Worm (Caenorhabditis elegans) whole organism, early embryonic: ENCODE results near the gene C25F9.12.

Experiments used
- B0310.2 ChIP-seq: sonication (generic microtip); optimal IDR thresholded peaks from 2 replicates; lab custom pipeline; 2016; ENCODE audit warnings: mild to moderate bottlenecking, missing genetic modification characterization, missing compliant biosample characterization
- F13C5.2 ChIP-seq: sonication (generic microtip); optimal IDR thresholded peaks from 2 replicates; lab custom pipeline; 2017; ENCODE audit warnings: mild to moderate bottlenecking, missing genetic modification characterization, inconsistent platforms, missing compliant biosample characterization
- aly-1 ChIP-seq: sonication (generic microtip); optimal IDR thresholded peaks from 2 replicates; lab custom pipeline; 2016; ENCODE audit warnings: missing genetic modification characterization, missing compliant biosample characterization
- ama-1 ChIP-seq: fragments of 150-350 bp; optimal IDR thresholded peaks from 2 replicates; lab custom pipeline; 2014
- ceh-13 ChIP-seq: fragments of 200-800 bp; sonication (Bioruptor generic); optimal IDR thresholded peaks from 2 replicates; lab custom pipeline; 2018; ENCODE audit warnings: mild to moderate bottlenecking, missing genetic modification characterization, missing compliant biosample characterization
- ceh-36 ChIP-seq: sonication (generic microtip); optimal IDR thresholded peaks from 2 replicates; lab custom pipeline; 2016; ENCODE audit warnings: missing genetic modification characterization, inconsistent platforms, missing compliant biosample characterization
- ets-7 ChIP-seq: sonication (generic microtip); optimal IDR thresholded peaks from 2 replicates; lab custom pipeline; 2016; ENCODE audit warnings: missing genotype, missing genetic modification characterization, missing compliant biosample characterization
- flt-1 ChIP-seq: fragments of 200-800 bp; sonication (Bioruptor generic); IDR thresholded peaks from 2 replicates; pipeline ENCODE4 v1.3.6; 2022; ENCODE audit warnings: missing genetic modification characterization, missing compliant biosample characterization
- hmbx-1 ChIP-seq: sonication (generic microtip); optimal IDR thresholded peaks from 2 replicates; lab custom pipeline; 2016; ENCODE audit warnings: mild to moderate bottlenecking, missing genetic modification characterization, missing compliant biosample characterization
- hmg-4 ChIP-seq: fragments of 200-800 bp; sonication (Bioruptor generic); optimal IDR thresholded peaks from 2 replicates; lab custom pipeline; 2018; ENCODE audit warnings: mild to moderate bottlenecking, missing genetic modification characterization, missing compliant biosample characterization
- hnd-1 ChIP-seq: sonication (generic microtip); optimal IDR thresholded peaks from 2 replicates; lab custom pipeline; 2016; ENCODE audit warnings: missing genetic modification characterization, missing compliant biosample characterization
- pes-1 ChIP-seq: fragments of 200-800 bp; sonication (Bioruptor generic); IDR thresholded peaks from 2 replicates; pipeline ENCODE4 v1.3.6; 2022; ENCODE audit warnings: missing genetic modification reagents, missing genetic modification characterization, missing compliant biosample characterization
- scrt-1 ChIP-seq: fragments of 200-800 bp; sonication (Bioruptor generic); IDR thresholded peaks from 2 replicates; pipeline ENCODE4 v1.3.6; 2022; ENCODE audit warnings: missing genetic modification characterization, missing compliant biosample characterization
- sea-1 ChIP-seq: fragments of 200-800 bp; sonication (Bioruptor generic); conservative IDR thresholded peaks from 2 replicates; pipeline ENCODE4 v1.3.6; 2022; ENCODE audit warnings: missing genetic modification characterization, missing compliant biosample characterization
- tbx-11 ChIP-seq: fragments of 200-800 bp; sonication (Bioruptor generic); IDR thresholded peaks from 2 replicates; pipeline ENCODE4 v1.3.6; 2022; ENCODE audit warnings: missing genetic modification characterization, missing compliant biosample characterization
- tbx-37 ChIP-seq: fragments of 200-800 bp; sonication (Bioruptor generic); conservative IDR thresholded peaks from 2 replicates; pipeline ENCODE4 v1.3.6; 2022; ENCODE audit warnings: missing genetic modification reagents, missing genetic modification characterization, missing compliant biosample characterization
- tra-4 ChIP-seq: sonication (generic microtip); optimal IDR thresholded peaks from 2 replicates; lab custom pipeline; 2017; ENCODE audit warnings: missing genetic modification characterization, missing compliant biosample characterization

Gene C25F9.12

ce11 chrV:19398396-19398795 is 4.4 kb downstream of the C25F9.12 start:
- TF ChIP-seq tbx-37 (GFP tag; lab: Robert Waterston, UW) (no peak), hmg-4 (GFP tag; lab: Kevin White, UChicago) (no peak), tbx-11 (no peak), ceh-36 (no peak)

- no peak for TF ChIP-seq flt-1 (GFP tag; lab: Robert Waterston, UW)
- TF ChIP-seq hnd-1 (tag; lab: Kevin White, UChicago), result no peak
- no peak for TF ChIP-seq ets-7
- TF ChIP-seq hmg-4 (GFP tag; lab: Kevin White, UChicago), result no peak
- no peak for TF ChIP-seq sea-1 (GFP tag; lab: Robert Waterston, UW)
- TF ChIP-seq scrt-1, result no peak
- no peak for TF ChIP-seq ceh-13 (GFP tag; lab: Kevin White, UChicago)
- TF ChIP-seq tbx-11, result no peak
- TF ChIP-seq aly-1 (tag; lab: Kevin White, UChicago), result no peak
- no peak for TF ChIP-seq tbx-37 (GFP tag; lab: Robert Waterston, UW)
Measured at ce11 chrV:19396576-19397313, 6.0 kb downstream of the C25F9.12 start.

- no peak for TF ChIP-seq scrt-1
- TF ChIP-seq ceh-13 (GFP tag; lab: Kevin White, UChicago), result no peak
- TF ChIP-seq tbx-11, result no peak
- TF ChIP-seq hmg-4 (GFP tag; lab: Kevin White, UChicago), result no peak
- no peak for TF ChIP-seq flt-1 (GFP tag; lab: Robert Waterston, UW)
- no peak for TF ChIP-seq ets-7
- no peak for TF ChIP-seq F13C5.2 (tag; lab: Kevin White, UChicago)
- TF ChIP-seq ama-1 (lab: Kevin White, UChicago), result no peak
- TF ChIP-seq hnd-1 (tag; lab: Kevin White, UChicago), result no peak
- TF ChIP-seq hmbx-1, result no peak
- TF ChIP-seq tbx-37 (GFP tag; lab: Robert Waterston, UW), result no peak
- TF ChIP-seq ceh-36, result no peak
- no peak for TF ChIP-seq pes-1 (GFP tag; lab: Robert Waterston, UW)
Measured at ce11 chrV:19394750-19395149, 8.0 kb downstream of the C25F9.12 start, which contains the start of gene C25F9.8. TSS of gene C25F9.8 (plus strand) at chrV:19395050.

ce11 chrV:19391242-19391641 is 11.5 kb downstream of the C25F9.12 start:
- TF ChIP-seq ceh-36 (no peak), hnd-1 (tag; lab: Kevin White, UChicago) (no peak), F13C5.2 (tag; lab: Kevin White, UChicago) (no peak), pes-1 (GFP tag; lab: Robert Waterston, UW) (no peak), ets-7 (no peak), sea-1 (GFP tag; lab: Robert Waterston, UW) (no peak), tbx-37 (GFP tag; lab: Robert Waterston, UW) (no peak), aly-1 (tag; lab: Kevin White, UChicago) (no peak), hmbx-1 (no peak), tra-4 (no peak), flt-1 (GFP tag; lab: Robert Waterston, UW) (no peak), B0310.2 (tag; lab: Kevin White, UChicago) (no peak)

- no peak for TF ChIP-seq hmbx-1
- TF ChIP-seq ceh-36, result no peak
- no peak for TF ChIP-seq flt-1 (GFP tag; lab: Robert Waterston, UW)
- no peak for TF ChIP-seq hmg-4 (GFP tag; lab: Kevin White, UChicago)
- TF ChIP-seq scrt-1, result no peak
- no peak for TF ChIP-seq tbx-37 (GFP tag; lab: Robert Waterston, UW)
- TF ChIP-seq hnd-1 (tag; lab: Kevin White, UChicago), result no peak
Measured at ce11 chrV:19390029-19390428, 12.7 kb downstream of the C25F9.12 start, which contains the start of gene slcr-46.2. TSS of gene slcr-46.2 (minus strand) at chrV:19390129.

ce11 chrV:19380968-19381367 is 21.8 kb downstream of the C25F9.12 start, which contains the start of gene srw-84:
TSS of gene srw-84 (plus strand) at chrV:19381268.
- TF ChIP-seq ama-1 (lab: Kevin White, UChicago) (no peak), B0310.2 (tag; lab: Kevin White, UChicago) (no peak), pes-1 (GFP tag; lab: Robert Waterston, UW) (no peak), aly-1 (tag; lab: Kevin White, UChicago) (no peak), tbx-37 (GFP tag; lab: Robert Waterston, UW) (no peak), scrt-1 (no peak), flt-1 (GFP tag; lab: Robert Waterston, UW) (no peak), ceh-13 (GFP tag; lab: Kevin White, UChicago) (no peak)

ce11 chrV:19377014-19377494 is 25.7 kb downstream of the C25F9.12 start, which contains the start of gene nceh-1:
TSS of gene nceh-1 (plus strand) at chrV:19377444.
- TF ChIP-seq F13C5.2 (tag; lab: Kevin White, UChicago) (no peak), hnd-1 (tag; lab: Kevin White, UChicago) (no peak), ama-1 (lab: Kevin White, UChicago) (no peak), ceh-13 (GFP tag; lab: Kevin White, UChicago) (no peak), tbx-37 (GFP tag; lab: Robert Waterston, UW) (no peak), tbx-11 (no peak), ceh-36 (no peak), ets-7 (no peak), B0310.2 (tag; lab: Kevin White, UChicago) (no peak), tra-4 (no peak), scrt-1 (no peak), hmbx-1 (no peak), aly-1 (tag; lab: Kevin White, UChicago) (no peak), pes-1 (GFP tag; lab: Robert Waterston, UW) (no peak), hmg-4 (GFP tag; lab: Kevin White, UChicago) (no peak)
